Worm (Caenorhabditis elegans) whole organism, L3 larva: ENCODE data around the gene C08B6.2.
A peak's percentile ranks its signal among the peaks of the same experiment; 100 is the strongest.

ENCODE experiments used
- R02D3.7 ChIP-seq: fragments of 150-350 bp; optimal IDR thresholded peaks from 2 replicates; lab custom pipeline; 2014; ENCODE audit warnings: missing biosample characterization, missing genetic modification characterization
- ZK546.5 ChIP-seq: sonication (generic microtip); optimal IDR thresholded peaks from 2 replicates; lab custom pipeline; 2017; ENCODE audit warnings: missing biosample characterization, missing genetic modification characterization
- ceh-82 ChIP-seq: fragments of 150-350 bp; optimal IDR thresholded peaks from 2 replicates; lab custom pipeline; 2014; ENCODE audit warnings: missing biosample characterization, missing genetic modification characterization
- ceh-9 ChIP-seq: sonication (generic microtip); optimal IDR thresholded peaks from 2 replicates; lab custom pipeline; 2018; ENCODE audit warnings: missing biosample characterization, missing genetic modification characterization
- daf-12 ChIP-seq: fragments of 150-350 bp; optimal IDR thresholded peaks from 2 replicates; lab custom pipeline; 2014; ENCODE audit warnings: missing biosample characterization, missing genetic modification reagents, missing genetic modification characterization
- egl-27 ChIP-seq: sonication (generic microtip); optimal IDR thresholded peaks from 4 replicates; lab custom pipeline; 2017; ENCODE audit warnings: missing biosample characterization, missing genetic modification reagents, missing genetic modification characterization
- egl-5 ChIP-seq: fragments of 150-350 bp; optimal IDR thresholded peaks from 2 replicates; lab custom pipeline; 2017; ENCODE audit warnings: missing biosample characterization, missing genetic modification reagents, missing genetic modification characterization, inconsistent platforms
- elt-1 ChIP-seq: fragments of 150-350 bp; optimal IDR thresholded peaks from 2 replicates; lab custom pipeline; 2014; ENCODE audit warnings: missing biosample characterization, missing genetic modification characterization
- elt-2 ChIP-seq: sonication (generic microtip); optimal IDR thresholded peaks from 2 replicates; lab custom pipeline; 2016; ENCODE audit warnings: missing genetic modification reagents, mild to moderate bottlenecking, missing genetic modification characterization, missing compliant biosample characterization
- eor-1 ChIP-seq, 2 experiments: fragments of 150-350 bp; optimal IDR thresholded peaks; 2 replicates each; lab custom pipeline; 2014 to 2018; ENCODE audit warnings: missing biosample characterization in 2 of 2, missing genetic modification characterization in 2 of 2
- fkh-2 ChIP-seq: fragments of 150-350 bp; optimal IDR thresholded peaks from 2 replicates; lab custom pipeline; 2014; ENCODE audit warnings: missing biosample characterization, missing genetic modification reagents, missing genetic modification characterization
- hmg-11 ChIP-seq: sonication (generic microtip); optimal IDR thresholded peaks from 2 replicates; lab custom pipeline; 2016; ENCODE audit warnings: missing genetic modification characterization, missing compliant biosample characterization
- lin-15B ChIP-seq: fragments of 150-350 bp; optimal IDR thresholded peaks from 2 replicates; lab custom pipeline; 2014; ENCODE audit warnings: missing biosample characterization, missing genetic modification characterization
- lin-39 ChIP-seq: fragments of 150-350 bp; optimal IDR thresholded peaks from 2 replicates; lab custom pipeline; 2018; ENCODE audit warnings: missing biosample characterization, missing genetic modification reagents, missing genetic modification characterization
- lsy-12 ChIP-seq: sonication (generic microtip); optimal IDR thresholded peaks from 2 replicates; lab custom pipeline; 2016; ENCODE audit warnings: mild to moderate bottlenecking, missing genetic modification characterization, missing compliant biosample characterization
- nfya-1 ChIP-seq: sonication (generic microtip); optimal IDR thresholded peaks from 2 replicates; lab custom pipeline; 2017; ENCODE audit warnings: missing genetic modification characterization, mild to moderate bottlenecking, missing compliant biosample characterization, antibody characterized with exemption, moderate library complexity; ENCODE audit not compliant: insufficient read depth
- nhr-12 ChIP-seq: fragments of 150-350 bp; optimal IDR thresholded peaks from 2 replicates; lab custom pipeline; 2014; ENCODE audit warnings: missing biosample characterization, missing genetic modification characterization
- nhr-23 ChIP-seq: fragments of 150-350 bp; optimal IDR thresholded peaks from 2 replicates; lab custom pipeline; 2014; ENCODE audit warnings: missing biosample characterization, missing genetic modification reagents, missing genetic modification characterization
- nhr-237 ChIP-seq: fragments of 150-350 bp; optimal IDR thresholded peaks from 2 replicates; lab custom pipeline; 2014; ENCODE audit warnings: missing biosample characterization, missing genetic modification characterization
- nhr-25 ChIP-seq: sonication (generic microtip); optimal IDR thresholded peaks from 2 replicates; lab custom pipeline; 2017; ENCODE audit warnings: missing biosample characterization, missing genetic modification characterization
- nhr-28 ChIP-seq: fragments of 150-350 bp; optimal IDR thresholded peaks from 2 replicates; lab custom pipeline; 2014; ENCODE audit warnings: missing biosample characterization, missing genetic modification characterization
- nhr-43 ChIP-seq: sonication (generic microtip); optimal IDR thresholded peaks from 2 replicates; lab custom pipeline; 2016; ENCODE audit warnings: mild to moderate bottlenecking, missing genetic modification characterization, missing compliant biosample characterization; ENCODE audit not compliant: poor library complexity, severe bottlenecking
- nhr-67 ChIP-seq: fragments of 150-350 bp; optimal IDR thresholded peaks from 2 replicates; lab custom pipeline; 2014; ENCODE audit warnings: missing biosample characterization, missing genetic modification characterization
- nhr-76 ChIP-seq: fragments of 150-350 bp; sonication (generic microtip); optimal IDR thresholded peaks from 5 replicates; lab custom pipeline; 2014; ENCODE audit warnings: missing biosample characterization, missing genetic modification characterization
- nhr-77 ChIP-seq: fragments of 150-350 bp; optimal IDR thresholded peaks from 2 replicates; lab custom pipeline; 2014; ENCODE audit warnings: missing biosample characterization, missing genetic modification characterization
- pqm-1 ChIP-seq: fragments of 150-350 bp; optimal IDR thresholded peaks from 2 replicates; lab custom pipeline; 2017; ENCODE audit warnings: missing biosample characterization, missing genetic modification characterization, inconsistent platforms
- sea-2 ChIP-seq: fragments of 150-350 bp; sonication (generic microtip); optimal IDR thresholded peaks from 4 replicates; lab custom pipeline; 2014; ENCODE audit warnings: missing biosample characterization, missing genetic modification reagents, missing genetic modification characterization
- skn-1 ChIP-seq: fragments of 150-350 bp; optimal IDR thresholded peaks from 2 replicates; lab custom pipeline; 2014; ENCODE audit warnings: missing biosample characterization, missing genetic modification characterization
- snpc-4 ChIP-seq: fragments of 150-350 bp; optimal IDR thresholded peaks from 2 replicates; lab custom pipeline; 2014; ENCODE audit warnings: missing biosample characterization, missing genetic modification characterization
- unc-39 ChIP-seq: sonication (generic microtip); optimal IDR thresholded peaks from 4 replicates; lab custom pipeline; 2017; ENCODE audit warnings: missing biosample characterization, missing genetic modification characterization
- zag-1 ChIP-seq: fragments of 150-350 bp; optimal IDR thresholded peaks from 2 replicates; lab custom pipeline; 2014; ENCODE audit warnings: missing biosample characterization, missing genetic modification characterization
- ztf-11 ChIP-seq: fragments of 150-350 bp; optimal IDR thresholded peaks from 2 replicates; lab custom pipeline; 2014; ENCODE audit warnings: missing biosample characterization, missing genetic modification characterization
- ztf-4 ChIP-seq: fragments of 150-350 bp; optimal IDR thresholded peaks from 2 replicates; lab custom pipeline; 2014; ENCODE audit warnings: missing biosample characterization, missing genetic modification characterization

The C08B6.2 gene

ce11 chrV:10105412-10105811 is at the start of gene C08B6.2:
Gene C08B6.2, plus strand, starts transcription at chrV:10105712.
- no peak for TF ChIP-seq nfya-1 (tag; lab: Kevin White, UChicago)
- no peak for TF ChIP-seq egl-27 (tag; lab: Kevin White, UChicago)
- no peak for TF ChIP-seq ztf-11
- TF ChIP-seq nhr-237 = no peak
- TF ChIP-seq zag-1 (tag; lab: Kevin White, UChicago) = no peak
- TF ChIP-seq hmg-11 = no peak
- no peak for TF ChIP-seq nhr-12
- no peak for TF ChIP-seq nhr-76 (tag; lab: Kevin White, UChicago)
- TF ChIP-seq eor-1 (tag; optimal IDR thresholded peaks at IDR 0.05; lab: Kevin White, UChicago) = no peak
- TF ChIP-seq nhr-67 (tag; lab: Kevin White, UChicago) = no peak
- no peak for TF ChIP-seq lin-15B
- no peak for TF ChIP-seq ceh-82 (tag; lab: Kevin White, UChicago)
- no peak for TF ChIP-seq lsy-12 (tag; lab: Kevin White, UChicago)
- no peak for TF ChIP-seq lin-39 (tag; lab: Kevin White, UChicago)
- no peak for TF ChIP-seq pqm-1 (tag; lab: Kevin White, UChicago)
- TF ChIP-seq snpc-4 = no peak
- no peak for TF ChIP-seq elt-2
- TF ChIP-seq, all 47 proteins: peak for 0

- TF ChIP-seq elt-2 (no peak), nhr-76 (tag; lab: Kevin White, UChicago) (peak; percentile 59), ceh-82 (tag; lab: Kevin White, UChicago) (no peak), lin-15B (no peak), skn-1 (tag; lab: Kevin White, UChicago) (no peak), lsy-12 (tag; lab: Kevin White, UChicago) (no peak), lin-39 (tag; lab: Kevin White, UChicago) (no peak)
Observed at ce11 chrV:10058748-10059147, 46.8 kb upstream of the C08B6.2 start.

- TF ChIP-seq nhr-77 (tag; lab: Kevin White, UChicago) = no peak
- TF ChIP-seq nfya-1 (tag; lab: Kevin White, UChicago) = peak; percentile 7
- TF ChIP-seq ceh-9 (tag; lab: Kevin White, UChicago) = no peak
- TF ChIP-seq fkh-2 (tag; lab: Kevin White, UChicago) = no peak
- no peak for TF ChIP-seq ZK546.5 (tag; lab: Kevin White, UChicago)
- no peak for TF ChIP-seq egl-5 (tag; lab: Kevin White, UChicago)
- TF ChIP-seq nhr-76 (tag; lab: Kevin White, UChicago) = peak; percentile 61
- no peak for TF ChIP-seq unc-39 (tag; lab: Kevin White, UChicago)
- no peak for TF ChIP-seq nhr-43 (tag; lab: Kevin White, UChicago)
- TF ChIP-seq lsy-12 (tag; lab: Kevin White, UChicago) = no peak
- TF ChIP-seq, all 47 proteins: peak for 2
Observed at ce11 chrV:10060039-10060438, 45.5 kb upstream of the C08B6.2 start.

ce11 chrV:10064221-10064620 is 41.3 kb upstream of the C08B6.2 start, which contains the start of gene fipr-13:
Gene fipr-13, plus strand, starts transcription at chrV:10064521.
- TF ChIP-seq lin-39 (tag; lab: Kevin White, UChicago) = no peak
- no peak for TF ChIP-seq R02D3.7 (tag; lab: Kevin White, UChicago)
- TF ChIP-seq hmg-11 = no peak
- TF ChIP-seq ztf-4 = no peak
- TF ChIP-seq lin-15B = no peak
- no peak for TF ChIP-seq egl-5 (tag; lab: Kevin White, UChicago)
- TF ChIP-seq daf-12 = no peak
- no peak for TF ChIP-seq nhr-43 (tag; lab: Kevin White, UChicago)
- TF ChIP-seq nhr-28 = no peak
- no peak for TF ChIP-seq nhr-23
- TF ChIP-seq sea-2 = no peak
- TF ChIP-seq nfya-1 (tag; lab: Kevin White, UChicago) = no peak
- TF ChIP-seq elt-2 = no peak
- TF ChIP-seq nhr-67 (tag; lab: Kevin White, UChicago) = no peak
- no peak for TF ChIP-seq ztf-11
- no peak for TF ChIP-seq ZK546.5 (tag; lab: Kevin White, UChicago)
- TF ChIP-seq, all 47 proteins: peak for 0

- no peak for TF ChIP-seq nhr-25 (tag; lab: Kevin White, UChicago)
- TF ChIP-seq eor-1 (tag; optimal IDR thresholded peaks at IDR 0.05; lab: Kevin White, UChicago) = no peak
- TF ChIP-seq unc-39 (tag; lab: Kevin White, UChicago) = no peak
- TF ChIP-seq elt-1 = no peak
- no peak for TF ChIP-seq ceh-9 (tag; lab: Kevin White, UChicago)
- TF ChIP-seq nhr-76 (tag; lab: Kevin White, UChicago) = no peak
Observed at ce11 chrV:10065679-10066078, 39.8 kb upstream of the C08B6.2 start.
